Worm (Caenorhabditis elegans) whole organism, L3 larva: ENCODE measurements around the gene fbxc-19.
A peak's percentile ranks its signal among the peaks of the same experiment; 100 is the strongest.
"Not testable (repeated sequence)": the region's sequence is repeated elsewhere in the genome, so short reads cannot be mapped to it uniquely, and the experiment has no call there.

Experiments used
- aly-2 ChIP-seq: fragments of 150-350 bp; optimal IDR thresholded peaks from 2 replicates; lab custom pipeline; 2014; ENCODE audit warnings: missing biosample characterization, missing genetic modification characterization
- ama-1 ChIP-seq: fragments of 150-350 bp; optimal IDR thresholded peaks from 2 replicates; lab custom pipeline; 2018
- ceh-16 ChIP-seq: sonication (generic microtip); optimal IDR thresholded peaks from 2 replicates; lab custom pipeline; 2017; ENCODE audit warnings: missing biosample characterization, missing genetic modification characterization
- ceh-9 ChIP-seq: sonication (generic microtip); optimal IDR thresholded peaks from 2 replicates; lab custom pipeline; 2018; ENCODE audit warnings: missing biosample characterization, missing genetic modification characterization
- daf-12 ChIP-seq: fragments of 150-350 bp; optimal IDR thresholded peaks from 2 replicates; lab custom pipeline; 2014; ENCODE audit warnings: missing biosample characterization, missing genetic modification reagents, missing genetic modification characterization
- egl-5 ChIP-seq: fragments of 150-350 bp; optimal IDR thresholded peaks from 2 replicates; lab custom pipeline; 2017; ENCODE audit warnings: missing biosample characterization, missing genetic modification reagents, missing genetic modification characterization, inconsistent platforms
- elt-2 ChIP-seq: sonication (generic microtip); optimal IDR thresholded peaks from 2 replicates; lab custom pipeline; 2016; ENCODE audit warnings: missing genetic modification reagents, mild to moderate bottlenecking, missing genetic modification characterization, missing compliant biosample characterization
- fkh-10 ChIP-seq: sonication (generic microtip); optimal IDR thresholded peaks from 2 replicates; lab custom pipeline; 2017; ENCODE audit warnings: missing biosample characterization, missing genetic modification reagents, missing genetic modification characterization
- fkh-2 ChIP-seq: fragments of 150-350 bp; optimal IDR thresholded peaks from 2 replicates; lab custom pipeline; 2014; ENCODE audit warnings: missing biosample characterization, missing genetic modification reagents, missing genetic modification characterization
- fos-1 ChIP-seq: fragments of 150-350 bp; optimal IDR thresholded peaks from 2 replicates; lab custom pipeline; 2014; ENCODE audit warnings: missing biosample characterization, missing genetic modification characterization
- jun-1 ChIP-seq: fragments of 150-350 bp; optimal IDR thresholded peaks from 2 replicates; lab custom pipeline; 2014; ENCODE audit warnings: missing biosample characterization, missing genetic modification reagents, missing genetic modification characterization
- lin-15B ChIP-seq: fragments of 150-350 bp; optimal IDR thresholded peaks from 2 replicates; lab custom pipeline; 2014; ENCODE audit warnings: missing biosample characterization, missing genetic modification characterization
- lin-39 ChIP-seq: fragments of 150-350 bp; optimal IDR thresholded peaks from 2 replicates; lab custom pipeline; 2018; ENCODE audit warnings: missing biosample characterization, missing genetic modification reagents, missing genetic modification characterization
- lsy-12 ChIP-seq: sonication (generic microtip); optimal IDR thresholded peaks from 2 replicates; lab custom pipeline; 2016; ENCODE audit warnings: mild to moderate bottlenecking, missing genetic modification characterization, missing compliant biosample characterization
- mdl-1 ChIP-seq: fragments of 150-350 bp; optimal IDR thresholded peaks from 2 replicates; lab custom pipeline; 2014; ENCODE audit warnings: missing biosample characterization, missing genetic modification characterization
- mml-1 ChIP-seq: fragments of 150-350 bp; sonication (generic microtip); optimal IDR thresholded peaks from 3 replicates; lab custom pipeline; 2014; ENCODE audit warnings: missing biosample characterization, missing genetic modification characterization
- nfya-1 ChIP-seq: sonication (generic microtip); optimal IDR thresholded peaks from 2 replicates; lab custom pipeline; 2017; ENCODE audit warnings: missing genetic modification characterization, mild to moderate bottlenecking, missing compliant biosample characterization, antibody characterized with exemption, moderate library complexity; ENCODE audit not compliant: insufficient read depth
- nhr-11 ChIP-seq: fragments of 150-350 bp; optimal IDR thresholded peaks from 2 replicates; lab custom pipeline; 2014; ENCODE audit warnings: missing biosample characterization, missing genetic modification characterization
- nhr-28 ChIP-seq: fragments of 150-350 bp; optimal IDR thresholded peaks from 2 replicates; lab custom pipeline; 2014; ENCODE audit warnings: missing biosample characterization, missing genetic modification characterization
- nhr-43 ChIP-seq: sonication (generic microtip); optimal IDR thresholded peaks from 2 replicates; lab custom pipeline; 2016; ENCODE audit warnings: mild to moderate bottlenecking, missing genetic modification characterization, missing compliant biosample characterization; ENCODE audit not compliant: poor library complexity, severe bottlenecking
- nhr-67 ChIP-seq: fragments of 150-350 bp; optimal IDR thresholded peaks from 2 replicates; lab custom pipeline; 2014; ENCODE audit warnings: missing biosample characterization, missing genetic modification characterization
- nhr-76 ChIP-seq: fragments of 150-350 bp; sonication (generic microtip); optimal IDR thresholded peaks from 5 replicates; lab custom pipeline; 2014; ENCODE audit warnings: missing biosample characterization, missing genetic modification characterization
- nhr-77 ChIP-seq: fragments of 150-350 bp; optimal IDR thresholded peaks from 2 replicates; lab custom pipeline; 2014; ENCODE audit warnings: missing biosample characterization, missing genetic modification characterization
- pha-4 ChIP-seq: fragments of 150-350 bp; optimal IDR thresholded peaks from 2 replicates; lab custom pipeline; 2014; ENCODE audit warnings: missing biosample characterization, missing genetic modification reagents, missing genetic modification characterization
- pqm-1 ChIP-seq: fragments of 150-350 bp; optimal IDR thresholded peaks from 2 replicates; lab custom pipeline; 2017; ENCODE audit warnings: missing biosample characterization, missing genetic modification characterization, inconsistent platforms
- sea-2 ChIP-seq: fragments of 150-350 bp; sonication (generic microtip); optimal IDR thresholded peaks from 4 replicates; lab custom pipeline; 2014; ENCODE audit warnings: missing biosample characterization, missing genetic modification reagents, missing genetic modification characterization
- skn-1 ChIP-seq: fragments of 150-350 bp; optimal IDR thresholded peaks from 2 replicates; lab custom pipeline; 2014; ENCODE audit warnings: missing biosample characterization, missing genetic modification characterization
- unc-62 ChIP-seq: fragments of 150-350 bp; sonication (generic microtip); optimal IDR thresholded peaks from 4 replicates; lab custom pipeline; 2014; ENCODE audit warnings: missing biosample characterization, missing genetic modification reagents, missing genetic modification characterization
- ztf-11 ChIP-seq: fragments of 150-350 bp; optimal IDR thresholded peaks from 2 replicates; lab custom pipeline; 2014; ENCODE audit warnings: missing biosample characterization, missing genetic modification characterization
- ztf-4 ChIP-seq: fragments of 150-350 bp; optimal IDR thresholded peaks from 2 replicates; lab custom pipeline; 2014; ENCODE audit warnings: missing biosample characterization, missing genetic modification characterization

The fbxc-19 gene

ce11 chrII:1823597-1823996 lies 3.3 kb downstream of the fbxc-19 start:
- TF ChIP-seq elt-2 (tag; lab: Kevin White, UChicago) = peak; percentile 57

ce11 chrII:1824329-1824728 lies 4.0 kb downstream of the fbxc-19 start, which contains the start of gene math-41:
TSS of gene math-41 (plus strand) at chrII:1824629.
- TF ChIP-seq fkh-2 (tag; lab: Kevin White, UChicago); nhr-67 (tag; lab: Kevin White, UChicago); nhr-76: not testable (repeated sequence)

ce11 chrII:1830182-1830682 lies 10.0 kb downstream of the fbxc-19 start, which contains the start of gene math-40:
TSS of gene math-40 (plus strand) at chrII:1830632.
- peak; percentile 62 for TF ChIP-seq elt-2 (tag; lab: Kevin White, UChicago)
- TF ChIP-seq mml-1 = no peak
- peak; percentile 41 for TF ChIP-seq pqm-1 (tag; lab: Kevin White, UChicago)

ce11 chrII:1831883-1832388 lies 11.7 kb downstream of the fbxc-19 start, which contains the start of gene math-39:
TSS of gene math-39 (plus strand) at chrII:1832338.
- no peak for TF ChIP-seq sea-2 (GFP tag; lab: Kevin White, UChicago)
- TF ChIP-seq egl-5 (tag; lab: Kevin White, UChicago) = no peak
- TF ChIP-seq fos-1 (tag; lab: Kevin White, UChicago) = no peak
- TF ChIP-seq elt-2 (tag; lab: Kevin White, UChicago) = peak; percentile 51
- TF ChIP-seq ceh-16 = no peak

ce11 chrII:1836204-1836603 lies 15.9 kb downstream of the fbxc-19 start, which contains the start of gene T08E11.1:
TSS of gene T08E11.1 (plus strand) at chrII:1836504.
- TF ChIP-seq pqm-1 (tag; lab: Kevin White, UChicago) = no peak
- TF ChIP-seq elt-2 (tag; lab: Kevin White, UChicago) = peak; percentile 8
- TF ChIP-seq, all 47 proteins: peak for 1

- TF ChIP-seq nhr-77 (tag; lab: Kevin White, UChicago) (no peak), ceh-9 (tag; lab: Kevin White, UChicago) (no peak), jun-1 (tag; lab: Kevin White, UChicago) (peak; percentile 20), fkh-10 (GFP tag; lab: Kevin White, UChicago) (no peak), ztf-11 (tag; lab: Kevin White, UChicago) (no peak), ceh-16 (no peak), nhr-43 (no peak), lsy-12 (tag; lab: Kevin White, UChicago) (no peak), daf-12 (tag; lab: Kevin White, UChicago) (no peak), unc-62 (GFP tag; lab: Kevin White, UChicago) (no peak), aly-2 (no peak), nhr-11 (tag; lab: Kevin White, UChicago) (no peak), ztf-4 (tag; lab: Kevin White, UChicago) (no peak), skn-1 (tag; lab: Kevin White, UChicago) (peak; percentile 17), pqm-1 (tag; lab: Kevin White, UChicago) (no peak), elt-2 (tag; lab: Kevin White, UChicago) (peak; percentile 94), mdl-1 (no peak), ama-1 (no peak), pha-4 (peak; percentile 73), nhr-28 (no peak), nfya-1 (no peak), lin-39 (tag; lab: Kevin White, UChicago) (no peak)
Observed at ce11 chrII:1842894-1843293, 22.6 kb downstream of the fbxc-19 start, which contains the start of the genes C52E2.5 and C52E2.4. TSS of gene C52E2.5 (minus strand) at chrII:1842936. TSS of gene C52E2.4 (plus strand) at chrII:1843145.

ce11 chrII:1844552-1844951 lies 24.3 kb downstream of the fbxc-19 start:
- TF ChIP-seq lin-15B (tag; lab: Kevin White, UChicago) (no peak), nfya-1 (peak; percentile 22)
